Fruit fly (Drosophila melanogaster): ENCODE measurements around the gene CG42526.

CG42526 gene

DNA sequence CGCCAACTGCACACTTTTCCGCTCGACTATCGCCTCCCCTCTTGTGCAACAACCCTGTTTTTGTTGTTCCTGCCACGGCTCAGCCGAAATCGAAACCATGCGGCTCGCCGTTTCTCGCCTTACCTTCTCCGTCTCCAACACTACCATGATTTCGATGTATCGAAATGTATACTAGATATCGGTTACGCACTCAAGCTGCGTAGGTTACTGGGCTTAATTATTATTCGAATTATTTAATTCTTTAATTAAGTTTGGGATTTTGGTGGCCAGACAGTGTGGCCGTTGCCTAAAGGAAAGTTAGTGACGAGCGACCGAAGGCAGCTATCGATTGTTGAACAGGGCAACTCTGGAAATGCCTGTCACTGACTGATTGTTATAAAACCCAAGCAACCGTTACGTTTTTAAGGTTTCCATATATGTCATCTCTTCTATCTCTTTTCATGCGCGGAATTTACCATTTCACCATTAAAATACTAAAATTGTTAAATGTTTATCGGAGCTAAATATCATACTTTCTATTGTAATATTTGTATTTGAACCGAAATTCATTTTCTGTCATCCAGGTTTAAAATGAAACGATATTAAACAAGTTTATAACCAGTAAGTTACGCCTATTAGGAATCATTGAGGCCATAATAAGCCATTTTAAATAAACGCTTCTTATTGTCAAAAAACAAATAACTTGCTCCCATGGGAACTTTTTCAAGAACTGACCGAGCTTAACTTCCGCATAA, 32.9 kb downstream of the CG42526 start, which contains the start of gene eIF4E1 (continued):
- TF ChIP-seq lov (optimal IDR thresholded peaks at IDR 0.05) = no peak
- no peak for TF ChIP-seq lov (GFP tag; IDR thresholded peaks at IDR 0.05)
- peak; percentile 74 for TF ChIP-seq Med (GFP tag)
- TF ChIP-seq Nf-YA (GFP tag; IDR thresholded peaks at IDR 0.05) = 0 out of 2 replicates have a peak, but pooled peaks have one; percentile 5
- TF ChIP-seq HmgZ (tag; optimal IDR thresholded peaks at IDR 0.05) = peak; percentile 42
- no peak for TF ChIP-seq CG10366 (GFP tag; IDR thresholded peaks at IDR 0.05)
- TF ChIP-seq CG12769 (tag; optimal IDR thresholded peaks at IDR 0.05) = peak; percentile 18
- peak; percentile 81 for TF ChIP-seq inv (GFP tag; IDR thresholded peaks at IDR 0.05; ENCODE audit: partially characterized antibody)
- TF ChIP-seq amos (GFP tag; IDR thresholded peaks at IDR 0.05; ENCODE audit: partially characterized antibody) = peak; percentile 86
- peak; percentile 54 for TF ChIP-seq Dp (GFP tag; optimal IDR thresholded peaks at IDR 0.05)
- peak; percentile 28; the same call in 1 of the 3 replicates for TF ChIP-seq CG17361 (GFP tag; IDR thresholded peaks at IDR 0.05)
- TF ChIP-seq Antp (GFP tag; optimal IDR thresholded peaks at IDR 0.05) = peak; percentile 24
- TF ChIP-seq dpn (GFP tag; optimal IDR thresholded peaks at IDR 0.05) = peak in 1 of 2 experiments; percentile 62
- peak; percentile 54; the same call in 1 of the 2 replicates for TF ChIP-seq NFAT (GFP tag; IDR thresholded peaks at IDR 0.05)
- TF ChIP-seq CG13624 (GFP tag; optimal IDR thresholded peaks at IDR 0.05) = peak; percentile 40
- peak; percentile 65; the same call in 1 of the 2 replicates for TF ChIP-seq slbo (GFP tag; IDR thresholded peaks at IDR 0.05)
- peak; percentile 60 for TF ChIP-seq Max (GFP tag; optimal IDR thresholded peaks at IDR 0.05)
- TF ChIP-seq knrl (GFP tag; IDR thresholded peaks at IDR 0.05; ENCODE audit: partially characterized antibody) = peak; percentile 86
- TF ChIP-seq CG8478 (optimal IDR thresholded peaks at IDR 0.05) = peak; percentile 86
- TF ChIP-seq gro (GFP tag; optimal IDR thresholded peaks at IDR 0.05) = peak; percentile 32
- TF ChIP-seq NC2α (GFP tag; optimal IDR thresholded peaks at IDR 0.05) = no peak
- TF ChIP-seq vvl (GFP tag; IDR thresholded peaks at IDR 0.05) = peak; percentile 4; the same call in 1 of the 2 replicates
- peak in 1 of 2 experiments; percentile 74 for TF ChIP-seq Trl (optimal IDR thresholded peaks at IDR 0.05)
- no peak for TF ChIP-seq Trl (GFP tag; optimal IDR thresholded peaks at IDR 0.05)
- TF ChIP-seq Stat92E (GFP tag; optimal IDR thresholded peaks at IDR 0.05) = peak in 1 of 3 experiments; percentile 58
- peak; percentile 30 for TF ChIP-seq CG8290 (GFP tag; optimal IDR thresholded peaks at IDR 0.05)
- peak in 1 of 2 experiments; percentile 55 for TF ChIP-seq CG8290 (tag; optimal IDR thresholded peaks at IDR 0.05)
- peak; percentile 73 for TF ChIP-seq CG6791 (GFP tag; IDR thresholded peaks at IDR 0.05; ENCODE audit: partially characterized antibody)
- no peak for TF ChIP-seq wdn (GFP tag; IDR thresholded peaks at IDR 0.05)
- TF ChIP-seq Dbx (GFP tag; IDR thresholded peaks at IDR 0.05) = 0 out of 3 replicates have a peak, but pooled peaks have one; percentile 21
- TF ChIP-seq Adf1 (GFP tag; IDR thresholded peaks at IDR 0.05) = 0 out of 2 replicates have a peak, but pooled peaks have one; percentile 28
- peak; percentile 57 for TF ChIP-seq trem (tag; optimal IDR thresholded peaks at IDR 0.05)
- TF ChIP-seq Dfd (GFP tag; optimal IDR thresholded peaks at IDR 0.05) = no peak
- no peak for TF ChIP-seq Xrp1 (GFP tag; IDR thresholded peaks at IDR 0.05)
- TF ChIP-seq MESR4 (GFP tag; optimal IDR thresholded peaks at IDR 0.05) = peak; percentile 86
- peak; percentile 13 for TF ChIP-seq CG2120 (GFP tag; optimal IDR thresholded peaks at IDR 0.05)
- no peak for TF ChIP-seq CG8765 (GFP tag; IDR thresholded peaks at IDR 0.05)
- peak; percentile 53 for TF ChIP-seq CG2712 (tag; optimal IDR thresholded peaks at IDR 0.05)
- TF ChIP-seq CG34422 (GFP tag; IDR thresholded peaks at IDR 0.05) = peak; percentile 57; the same call in 2 of the 3 replicates
- peak; percentile 65 for TF ChIP-seq CG10267 (tag; optimal IDR thresholded peaks at IDR 0.05)
- TF ChIP-seq ERR (GFP tag; optimal IDR thresholded peaks at IDR 0.05) = peak; percentile 3
- no peak for TF ChIP-seq danr (GFP tag; IDR thresholded peaks at IDR 0.05)
- peak; percentile 29 for TF ChIP-seq CG17912 (GFP tag; optimal IDR thresholded peaks at IDR 0.05)
- TF ChIP-seq Hmr (GFP tag; optimal IDR thresholded peaks at IDR 0.05) = peak; percentile 47
- TF ChIP-seq CG2116 (GFP tag; optimal IDR thresholded peaks at IDR 0.05) = peak; percentile 98
- peak; percentile 76 for TF ChIP-seq Scr (GFP tag; IDR thresholded peaks at IDR 0.05; ENCODE audit: partially characterized antibody)
- peak; percentile 75 for TF ChIP-seq CG33213 (GFP tag; optimal IDR thresholded peaks at IDR 0.05)
- TF ChIP-seq CG42726 (GFP tag; IDR thresholded peaks at IDR 0.05; ENCODE audit: partially characterized antibody) = peak; percentile 80
- TF ChIP-seq ato (GFP tag; IDR thresholded peaks at IDR 0.05; ENCODE audit: partially characterized antibody) = peak; percentile 62
- peak; percentile 84; the same call in 2 of the 3 replicates for TF ChIP-seq CG2199 (GFP tag; IDR thresholded peaks at IDR 0.05)
